Worm (Caenorhabditis elegans): ENCODE measurements around the gene par-3.

ce11 chrIII:5639893-5640292 is 24.1 kb upstream of the par-3 start:
- TF ChIP-seq Y56A3A.18 (GFP tag; IDR thresholded peaks at IDR 0.05): no peak
- TF ChIP-seq F22D6.2 (tag; optimal IDR thresholded peaks at IDR 0.05): no peak
- TF ChIP-seq ccch-3 (GFP tag; optimal IDR thresholded peaks at IDR 0.05): no peak
- no peak for TF ChIP-seq egl-44 (GFP tag; IDR thresholded peaks at IDR 0.05)
